Fruit fly (Drosophila melanogaster): ENCODE results near the gene eIF4G1.

eIF4G1 gene

dm6 chr4:930311-931198, at the start of gene eIF4G1:
TSS of gene eIF4G1 (minus strand) at chr4:930715.
- no peak for TF ChIP-seq CG12768 (GFP tag; optimal IDR thresholded peaks at IDR 0.05)
- no peak for TF ChIP-seq Clk (GFP tag; optimal IDR thresholded peaks at IDR 0.05)
- no peak for TF ChIP-seq pad (GFP tag; optimal IDR thresholded peaks at IDR 0.05)
- TF ChIP-seq CG7101 (tag; optimal IDR thresholded peaks at IDR 0.05): peak; percentile 9
- TF ChIP-seq CG11617 (GFP tag; optimal IDR thresholded peaks at IDR 0.05): no peak
- peak; percentile 23 for TF ChIP-seq bab1 (GFP tag; optimal IDR thresholded peaks at IDR 0.05)
- TF ChIP-seq CG7045 (GFP tag; optimal IDR thresholded peaks at IDR 0.05): no peak
- peak; percentile 5 for TF ChIP-seq CG1620 (GFP tag; optimal IDR thresholded peaks at IDR 0.05)
- TF ChIP-seq toe (GFP tag; optimal IDR thresholded peaks at IDR 0.05): no peak
- peak; percentile 41 for TF ChIP-seq kay (GFP tag; ENCODE audit: borderline replicate concordance)
- no peak for TF ChIP-seq CG33017 (tag; optimal IDR thresholded peaks at IDR 0.05)
- TF ChIP-seq tj (GFP tag; optimal IDR thresholded peaks at IDR 0.05): peak; percentile 32
- TF ChIP-seq CG14711 (tag; optimal IDR thresholded peaks at IDR 0.05): peak; percentile 11
- peak; percentile 9 for TF ChIP-seq Mnt (GFP tag; optimal IDR thresholded peaks at IDR 0.05)

dm6 chr4:979634-980474, 49.3 kb upstream of the eIF4G1 start:
- TF ChIP-seq Hr96 (GFP tag; optimal IDR thresholded peaks at IDR 0.05) (no peak), toe (GFP tag; optimal IDR thresholded peaks at IDR 0.05) (peak; percentile 3), kay (GFP tag; ENCODE audit: borderline replicate concordance) (no peak), Crg-1 (GFP tag; optimal IDR thresholded peaks at IDR 0.05) (no peak)

dm6 chr4:978439-978911, 48.0 kb upstream of the eIF4G1 start, which contains the start of gene fuss:
TSS of gene fuss (minus strand) at chr4:978489.
- TF ChIP-seq CG14711 (tag; optimal IDR thresholded peaks at IDR 0.05) (no peak), tj (GFP tag; optimal IDR thresholded peaks at IDR 0.05) (no peak), cic (GFP tag; optimal IDR thresholded peaks at IDR 0.05) (no peak), CG12768 (GFP tag; optimal IDR thresholded peaks at IDR 0.05) (no peak), Mnt (GFP tag; optimal IDR thresholded peaks at IDR 0.05) (no peak), kay (GFP tag; ENCODE audit: borderline replicate concordance) (peak; percentile 38), pad (GFP tag; optimal IDR thresholded peaks at IDR 0.05) (no peak)

- no peak for TF ChIP-seq CG1620 (GFP tag; optimal IDR thresholded peaks at IDR 0.05)
- no peak for TF ChIP-seq cic (GFP tag; optimal IDR thresholded peaks at IDR 0.05)
- no peak for TF ChIP-seq Hr96 (GFP tag; optimal IDR thresholded peaks at IDR 0.05)
- TF ChIP-seq CG12768 (GFP tag; optimal IDR thresholded peaks at IDR 0.05): no peak
- no peak for TF ChIP-seq CG5204 (GFP tag; optimal IDR thresholded peaks at IDR 0.05)
- no peak for TF ChIP-seq tj (GFP tag; optimal IDR thresholded peaks at IDR 0.05)
Measured at dm6 chr4:976569-976968, 46.1 kb upstream of the eIF4G1 start.

dm6 chr4:974632-975031, 44.1 kb upstream of the eIF4G1 start:
- no peak for TF ChIP-seq Crg-1 (GFP tag; optimal IDR thresholded peaks at IDR 0.05)
- no peak for TF ChIP-seq CG7101 (tag; optimal IDR thresholded peaks at IDR 0.05)
- no peak for TF ChIP-seq bab1 (GFP tag; optimal IDR thresholded peaks at IDR 0.05)
- TF ChIP-seq pad (GFP tag; optimal IDR thresholded peaks at IDR 0.05): no peak
- TF ChIP-seq toe (GFP tag; optimal IDR thresholded peaks at IDR 0.05): no peak
- TF ChIP-seq CG12768 (GFP tag; optimal IDR thresholded peaks at IDR 0.05): no peak
- no peak for TF ChIP-seq Mnt (GFP tag; optimal IDR thresholded peaks at IDR 0.05)
- no peak for TF ChIP-seq CG5204 (GFP tag; optimal IDR thresholded peaks at IDR 0.05)
- TF ChIP-seq CG33017 (tag; optimal IDR thresholded peaks at IDR 0.05): no peak
- TF ChIP-seq CG7045 (GFP tag; optimal IDR thresholded peaks at IDR 0.05): no peak
- no peak for TF ChIP-seq Hr96 (GFP tag; optimal IDR thresholded peaks at IDR 0.05)
- TF ChIP-seq tj (GFP tag; optimal IDR thresholded peaks at IDR 0.05): no peak
- TF ChIP-seq Clk (GFP tag; optimal IDR thresholded peaks at IDR 0.05): no peak
- no peak for TF ChIP-seq cic (GFP tag; optimal IDR thresholded peaks at IDR 0.05)

dm6 chr4:971084-971483, 40.6 kb upstream of the eIF4G1 start:
- TF ChIP-seq Crg-1 (GFP tag; optimal IDR thresholded peaks at IDR 0.05) (no peak), CG7101 (tag; optimal IDR thresholded peaks at IDR 0.05) (no peak), toe (GFP tag; optimal IDR thresholded peaks at IDR 0.05) (no peak), CG1620 (GFP tag; optimal IDR thresholded peaks at IDR 0.05) (no peak), cic (GFP tag; optimal IDR thresholded peaks at IDR 0.05) (no peak), CG33017 (tag; optimal IDR thresholded peaks at IDR 0.05) (no peak), CG11617 (GFP tag; optimal IDR thresholded peaks at IDR 0.05) (no peak), ovo (GFP tag; optimal IDR thresholded peaks at IDR 0.05) (no peak), Clk (GFP tag; optimal IDR thresholded peaks at IDR 0.05) (no peak), CG12768 (GFP tag; optimal IDR thresholded peaks at IDR 0.05) (no peak), pad (GFP tag; optimal IDR thresholded peaks at IDR 0.05) (no peak), cnc (optimal IDR thresholded peaks at IDR 0.05) (no peak), kay (GFP tag; ENCODE audit: borderline replicate concordance) (no peak), tj (GFP tag; optimal IDR thresholded peaks at IDR 0.05) (no peak), Mnt (GFP tag; optimal IDR thresholded peaks at IDR 0.05) (no peak), CG5204 (GFP tag; optimal IDR thresholded peaks at IDR 0.05) (no peak), bab1 (GFP tag; optimal IDR thresholded peaks at IDR 0.05) (no peak)
